Fruit fly (Drosophila melanogaster) whole organism, prepupa: ENCODE measurements around the gene CG16820.

Source experiments
- CG11902 ChIP-seq: fragments of 200-800 bp; sonication (Bioruptor generic); optimal IDR thresholded peaks from 3 replicates; lab custom pipeline; 2016; ENCODE audit warnings: missing biosample characterization, missing genetic modification characterization
- CG16779 ChIP-seq: fragments of 200-800 bp; sonication (Bioruptor generic); optimal IDR thresholded peaks from 3 replicates; lab custom pipeline; 2017; ENCODE audit warnings: missing biosample characterization, mild to moderate bottlenecking, missing genetic modification characterization
- CG7368 ChIP-seq: fragments of 200-800 bp; sonication (Bioruptor generic); optimal IDR thresholded peaks from 3 replicates; lab custom pipeline; 2016; ENCODE audit warnings: missing biosample characterization, missing genetic modification characterization
- Hr39 ChIP-seq: fragments of 200-800 bp; sonication (Bioruptor generic); optimal IDR thresholded peaks from 2 replicates; lab custom pipeline; 2016; ENCODE audit warnings: missing biosample characterization, missing genetic modification characterization
- Met ChIP-seq: fragments of 200-800 bp; sonication (Bioruptor generic); optimal IDR thresholded peaks from 3 replicates; lab custom pipeline; 2016; ENCODE audit warnings: missing biosample characterization, missing genetic modification characterization

dm6 chr2L:13202960-13203436 lies 43.0 kb upstream of the CG16820 start, which contains the start of gene CG16972:
- TF ChIP-seq CG16779 (no peak), CG7368 (GFP tag; lab: Kevin White, UChicago) (no peak), Met (GFP tag; lab: Kevin White, UChicago) (no peak), Hr39 (GFP tag; lab: Kevin White, UChicago) (no peak), CG11902 (GFP tag; lab: Kevin White, UChicago) (no peak)
